Fruit fly (Drosophila melanogaster): ENCODE data around the gene CG14316.

CG14316 gene

dm6 chr3R:18197802-18198148, 45.9 kb downstream of the CG14316 start:
- peak; percentile 64 for TF ChIP-seq CG9437 (GFP tag; optimal IDR thresholded peaks at IDR 0.05)
- no peak for TF ChIP-seq tin (GFP tag; optimal IDR thresholded peaks at IDR 0.05)
- TF ChIP-seq Ets65A (GFP tag) = peak; percentile 19
- no peak for TF ChIP-seq Mrtf (GFP tag; IDR thresholded peaks at IDR 0.05)
- peak; percentile 4 for TF ChIP-seq HmgZ (tag; optimal IDR thresholded peaks at IDR 0.05)
- no peak for TF ChIP-seq B-H2 (GFP tag; optimal IDR thresholded peaks at IDR 0.05)
- TF ChIP-seq Trl (optimal IDR thresholded peaks at IDR 0.05) = peak in 1 of 2 experiments; percentile 18
- TF ChIP-seq Trl (GFP tag; optimal IDR thresholded peaks at IDR 0.05) = no peak
- TF ChIP-seq Gug (GFP tag; IDR thresholded peaks at IDR 0.05) = peak; percentile 44; the same call in 3 of the 4 replicates
- no peak for TF ChIP-seq corto (GFP tag; optimal IDR thresholded peaks at IDR 0.05)
- TF ChIP-seq Bgb (GFP tag; IDR thresholded peaks at IDR 0.05; ENCODE audit: partially characterized antibody) = no peak
- TF ChIP-seq CG8290 (GFP tag; optimal IDR thresholded peaks at IDR 0.05) = no peak
- peak in 1 of 2 experiments; percentile 44 for TF ChIP-seq CG8290 (tag; optimal IDR thresholded peaks at IDR 0.05)
- TF ChIP-seq trh (GFP tag; optimal IDR thresholded peaks at IDR 0.05) = no peak
- TF ChIP-seq CG12769 (tag; optimal IDR thresholded peaks at IDR 0.05) = peak; percentile 65
- TF ChIP-seq Sry-β (GFP tag; optimal IDR thresholded peaks at IDR 0.05) = peak; percentile 55
- peak; percentile 48 for TF ChIP-seq Med (GFP tag)

dm6 chr3R:18198518-18199118, 46.7 kb downstream of the CG14316 start:
- no peak for TF ChIP-seq prd (optimal IDR thresholded peaks at IDR 0.05)
- no peak for TF ChIP-seq prd (GFP tag; IDR thresholded peaks at IDR 0.05)
- TF ChIP-seq CG1602 (GFP tag; optimal IDR thresholded peaks at IDR 0.05) = peak; percentile 4
- no peak for TF ChIP-seq CG1832 (GFP tag; optimal IDR thresholded peaks at IDR 0.05)
- TF ChIP-seq CG7372 (GFP tag; IDR thresholded peaks at IDR 0.05) = no peak
- no peak for TF ChIP-seq CG7271 (tag; optimal IDR thresholded peaks at IDR 0.05)
- peak; percentile 58 for TF ChIP-seq CG6813 (GFP tag; optimal IDR thresholded peaks at IDR 0.05)
- TF ChIP-seq Neu2 (GFP tag; optimal IDR thresholded peaks at IDR 0.05; ENCODE audit: borderline replicate concordance) = no peak
- peak; percentile 19 for TF ChIP-seq CG3281 (GFP tag; optimal IDR thresholded peaks at IDR 0.05)
- peak; percentile 61 for TF ChIP-seq CG18599 (GFP tag; optimal IDR thresholded peaks at IDR 0.05)
- TF ChIP-seq corto (GFP tag; optimal IDR thresholded peaks at IDR 0.05) = peak; percentile 18
- TF ChIP-seq Mes4 (GFP tag; optimal IDR thresholded peaks at IDR 0.05) = peak; percentile 38
- TF ChIP-seq Trl (optimal IDR thresholded peaks at IDR 0.05) = peak; percentile 99 to 100
- TF ChIP-seq Trl (GFP tag; optimal IDR thresholded peaks at IDR 0.05) = peak; percentile 85
- no peak for TF ChIP-seq BEAF-32 (GFP tag; optimal IDR thresholded peaks at IDR 0.05)
- no peak for TF ChIP-seq CG10565 (GFP tag; optimal IDR thresholded peaks at IDR 0.05)
- peak; percentile 41 for TF ChIP-seq CG18764 (GFP tag; optimal IDR thresholded peaks at IDR 0.05)
- no peak for TF ChIP-seq ken (GFP tag; IDR thresholded peaks at IDR 0.05)
- TF ChIP-seq B-H2 (GFP tag; optimal IDR thresholded peaks at IDR 0.05) = peak; percentile 23
- TF ChIP-seq Eip74EF (GFP tag; optimal IDR thresholded peaks at IDR 0.05) = peak in 1 of 2 experiments; percentile 48
- TF ChIP-seq ssp (GFP tag; IDR thresholded peaks at IDR 0.05) = no peak
- no peak for TF ChIP-seq Abd-B (GFP tag; optimal IDR thresholded peaks at IDR 0.05)
- peak; percentile 25 for TF ChIP-seq CG12391 (tag; optimal IDR thresholded peaks at IDR 0.05)
- TF ChIP-seq CG11504 (tag; optimal IDR thresholded peaks at IDR 0.05) = peak; percentile 26
- TF ChIP-seq Hr51 (GFP tag; optimal IDR thresholded peaks at IDR 0.05) = peak in 1 of 2 experiments; percentile 1
- TF ChIP-seq CG11085 (GFP tag; IDR thresholded peaks at IDR 0.05) = no peak
- TF ChIP-seq phol (tag; optimal IDR thresholded peaks at IDR 0.05) = peak; percentile 12
- TF ChIP-seq crol (GFP tag; IDR thresholded peaks at IDR 0.05) = no peak
- TF ChIP-seq CG10654 (GFP tag; optimal IDR thresholded peaks at IDR 0.05) = peak; percentile 9
- TF ChIP-seq CG6854 (GFP tag; optimal IDR thresholded peaks at IDR 0.05) = peak; percentile 28
- no peak for TF ChIP-seq CG1024 (GFP tag; IDR thresholded peaks at IDR 0.05)
- peak; percentile 57 for TF ChIP-seq bab2 (GFP tag; optimal IDR thresholded peaks at IDR 0.05)
- TF ChIP-seq unpg (GFP tag; optimal IDR thresholded peaks at IDR 0.05) = peak; percentile 11
- TF ChIP-seq YL-1 (GFP tag; optimal IDR thresholded peaks at IDR 0.05) = peak; percentile 12
- TF ChIP-seq CG34422 (GFP tag; IDR thresholded peaks at IDR 0.05) = no peak
- peak; percentile 58 for TF ChIP-seq fd64A (GFP tag; optimal IDR thresholded peaks at IDR 0.05)

Measured in whole organism, embryonic.